Worm (Caenorhabditis elegans): ENCODE measurements around the gene F59A6.2.

DNA sequence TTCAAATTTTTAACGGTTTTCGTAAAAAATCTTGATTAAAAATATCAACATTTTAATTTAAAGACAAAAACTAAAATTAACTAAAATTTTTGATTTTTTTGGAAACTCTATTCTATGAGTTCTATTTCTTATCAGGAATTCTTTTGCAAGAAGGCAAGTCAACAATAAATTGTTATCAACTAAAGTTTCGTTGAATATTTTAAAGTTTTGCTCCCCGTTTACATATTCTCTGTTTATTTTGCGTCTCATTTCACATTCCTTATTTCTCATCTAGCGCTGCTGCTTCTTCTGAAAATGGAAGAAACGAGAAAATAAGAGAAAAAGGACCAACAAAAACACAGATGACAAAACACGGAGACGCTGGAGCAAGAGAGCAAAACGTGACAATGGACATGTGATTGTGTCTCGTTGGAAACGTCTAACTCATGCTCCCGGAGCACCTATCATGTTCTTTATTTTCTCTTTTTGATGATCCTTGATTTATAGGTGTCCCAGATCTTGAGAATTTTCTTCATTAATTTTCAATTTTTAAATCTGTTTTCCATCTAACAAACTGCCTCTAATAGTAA, 6.1 kb downstream of the F59A6.2 start:
- TF ChIP-seq blmp-1 (tag; optimal IDR thresholded peaks at IDR 0.05) = no peak
- no peak for TF ChIP-seq snpc-4 (tag; optimal IDR thresholded peaks at IDR 0.05)
- TF ChIP-seq lsy-2 (tag; optimal IDR thresholded peaks at IDR 0.05) = no peak
- no peak for TF ChIP-seq elt-3 (tag; optimal IDR thresholded peaks at IDR 0.05)
- TF ChIP-seq ces-1 (GFP tag; optimal IDR thresholded peaks at IDR 0.05) = no peak
- TF ChIP-seq lin-13 (tag; optimal IDR thresholded peaks at IDR 0.05) = no peak
